Worm (Caenorhabditis elegans): ENCODE results near the gene ncx-1.

DNA sequence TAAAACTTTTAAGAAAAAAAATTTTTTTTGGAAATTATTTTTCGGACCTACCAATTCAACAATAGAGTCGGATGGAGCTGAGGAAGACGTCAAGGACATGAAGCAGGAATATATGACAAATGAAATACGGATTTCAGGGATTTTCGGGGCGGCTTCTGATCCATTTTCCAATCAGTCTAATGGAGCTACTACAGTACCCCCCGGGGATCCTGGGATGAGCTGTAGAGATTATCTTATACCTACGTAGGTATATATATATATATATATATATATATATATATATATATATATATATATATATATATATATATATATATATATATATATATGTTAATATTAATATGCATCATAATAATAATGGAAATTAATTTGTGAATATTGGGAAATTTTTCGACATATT is 56.4 kb downstream of the ncx-1 start, which contains the start of gene ttx-1:
- no peak for TF ChIP-seq lin-13 (GFP tag; optimal IDR thresholded peaks at IDR 0.05)
- no peak for TF ChIP-seq Y5F2A.4 (GFP tag; optimal IDR thresholded peaks at IDR 0.05)
- TF ChIP-seq mdl-1 (tag; optimal IDR thresholded peaks at IDR 0.05) = no peak
- no peak for TF ChIP-seq egl-27 (tag; optimal IDR thresholded peaks at IDR 0.05)
- no peak for TF ChIP-seq pqm-1 (tag; optimal IDR thresholded peaks at IDR 0.05)
- TF ChIP-seq jun-1 (tag; optimal IDR thresholded peaks at IDR 0.05) = no peak
